Worm (Caenorhabditis elegans) whole organism, mixed stage, embryonic: ENCODE measurements around the gene ubxn-6.

Experiments
- nhr-237 ChIP-seq: fragments of 150-350 bp; optimal IDR thresholded peaks from 2 replicates; lab custom pipeline; 2014; ENCODE audit warnings: missing biosample characterization, missing genetic modification characterization
- sem-2 ChIP-seq: fragments of 200-800 bp; sonication (Bioruptor generic); optimal IDR thresholded peaks from 2 replicates; lab custom pipeline; 2018; ENCODE audit warnings: mild to moderate bottlenecking, missing genetic modification characterization, missing compliant biosample characterization
- snpc-4 ChIP-seq: fragments of 150-350 bp; optimal IDR thresholded peaks from 2 replicates; lab custom pipeline; 2014; ENCODE audit warnings: missing biosample characterization, missing genetic modification characterization
- unc-62 ChIP-seq: fragments of 150-350 bp; optimal IDR thresholded peaks from 2 replicates; lab custom pipeline; 2014; ENCODE audit warnings: missing biosample characterization, missing genetic modification reagents, missing genetic modification characterization

DNA sequence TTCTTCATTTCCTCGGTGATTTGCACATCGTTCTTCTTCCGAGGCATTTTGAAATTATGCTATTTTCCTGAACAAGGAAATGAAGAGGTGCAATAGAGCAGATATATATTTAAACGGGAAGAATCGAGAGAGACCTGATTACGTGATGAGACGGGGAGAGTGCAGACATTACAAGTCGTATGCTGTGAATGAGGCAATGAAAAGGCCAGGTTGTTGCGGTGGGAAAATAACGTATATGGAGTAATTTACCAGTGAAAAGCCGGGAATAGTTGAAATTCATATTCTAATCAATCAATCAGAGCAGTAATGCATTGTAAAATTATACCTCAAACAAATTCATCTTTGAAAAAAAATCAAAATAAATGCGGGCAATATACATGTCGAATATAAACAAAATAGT, 50.6 kb downstream of the ubxn-6 start, which contains the start of gene Y17G9B.8:
- TF ChIP-seq snpc-4 (tag; lab: Kevin White, UChicago) (no peak), nhr-237 (no peak), sem-2 (GFP tag; lab: Kevin White, UChicago) (no peak), unc-62 (GFP tag; lab: Kevin White, UChicago) (no peak)
